Worm (Caenorhabditis elegans) whole organism, L1 larva: ENCODE data around the gene F11G11.13.

Experiments used
- jun-1 ChIP-seq: fragments of 150-350 bp; optimal IDR thresholded peaks from 2 replicates; lab custom pipeline; 2014; ENCODE audit warnings: missing biosample characterization, missing genetic modification reagents, missing genetic modification characterization
- pqm-1 ChIP-seq: sonication (generic microtip); optimal IDR thresholded peaks from 3 replicates; lab custom pipeline; 2017; ENCODE audit warnings: missing biosample characterization, missing genetic modification characterization
- skn-1 ChIP-seq: fragments of 150-350 bp; optimal IDR thresholded peaks from 2 replicates; lab custom pipeline; 2014; ENCODE audit warnings: missing biosample characterization, missing genetic modification characterization

DNA sequence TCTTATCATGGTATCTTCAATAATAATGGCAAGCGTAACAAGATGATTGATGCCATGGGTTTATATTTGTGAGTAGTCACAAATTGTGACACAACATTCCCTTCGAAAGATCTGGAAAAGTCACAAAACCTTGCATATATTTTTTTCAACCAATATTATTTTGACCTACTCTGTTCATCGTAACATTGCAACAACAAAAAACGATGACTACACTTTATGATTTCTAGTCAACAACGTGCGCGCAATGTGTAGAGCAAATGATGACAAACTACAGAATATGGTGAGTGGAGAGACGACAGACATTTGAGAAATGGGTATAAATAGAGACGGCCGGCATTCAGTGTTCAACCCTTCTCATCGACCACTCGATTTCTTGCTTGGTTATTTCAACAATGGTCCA lies 5.7 kb upstream of the F11G11.13 start, which contains the start of gene gst-7:
- no peak for TF ChIP-seq pqm-1 (tag; lab: Kevin White, UChicago)
- TF ChIP-seq skn-1, result peak; percentile 98
- no peak for TF ChIP-seq jun-1 (tag; lab: Kevin White, UChicago)
